Worm (Caenorhabditis elegans): Measurements from ENCODE around the gene K11D12.7.

K11D12.7 gene

DNA sequence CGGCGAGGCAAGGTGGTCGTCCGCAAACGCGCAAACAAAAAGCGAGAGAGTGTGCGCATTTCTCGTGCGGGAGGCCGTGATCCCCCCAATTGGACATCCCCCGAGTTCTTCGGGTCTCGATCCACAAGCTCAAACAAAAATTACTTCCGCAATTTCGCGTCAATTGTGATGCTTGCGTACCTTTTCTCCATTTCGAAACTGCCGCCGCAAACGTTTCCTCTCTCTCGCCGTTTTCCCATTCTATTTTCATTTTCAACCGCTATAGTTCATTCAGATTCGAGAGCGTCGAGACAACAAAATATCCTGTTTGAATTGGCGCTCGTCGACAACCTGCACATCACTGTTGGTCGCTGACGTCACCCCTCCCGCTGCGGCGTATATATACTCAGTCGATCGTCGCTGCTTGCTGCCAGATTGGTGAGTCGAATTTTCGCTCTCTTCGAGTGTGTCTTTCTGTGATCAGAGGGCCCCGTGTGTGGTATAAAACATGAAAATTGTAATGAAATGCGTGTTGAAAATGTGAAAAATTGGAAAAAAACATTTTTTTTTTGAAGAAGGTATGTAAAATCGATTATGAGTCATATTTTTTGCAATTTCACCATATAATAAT lies 13.2 kb upstream of the K11D12.7 start, which contains the start of the genes pqn-51 and K11D12.14 (continued):
- TF ChIP-seq snpc-1.2 (GFP tag; IDR thresholded peaks at IDR 0.05) (peak; percentile 70), dmd-8 (GFP tag; IDR thresholded peaks at IDR 0.05) (0 out of 2 replicates have a peak, but pooled peaks have one; percentile 64), egl-43 (GFP tag; IDR thresholded peaks at IDR 0.05) (peak; percentile 97), gei-8 (GFP tag; optimal IDR thresholded peaks at IDR 0.05) (peak; percentile 35), set-16 (GFP tag; IDR thresholded peaks at IDR 0.05) (peak; percentile 88), zfp-3 (GFP tag; conservative IDR thresholded peaks at IDR 0.05) (peak; percentile 75; the same call in 1 of the 2 replicates), Y5F2A.4 (GFP tag; optimal IDR thresholded peaks at IDR 0.05) (no peak), unc-62 (GFP tag; optimal IDR thresholded peaks at IDR 0.05 in 1 of 2) (peak in 1 of 2 experiments; percentile 100), unc-62 (tag; optimal IDR thresholded peaks at IDR 0.05) (no peak), mep-1 (tag; optimal IDR thresholded peaks at IDR 0.05) (peak; percentile 87), lin-1 (GFP tag; IDR thresholded peaks at IDR 0.05) (peak; percentile 61; the same call in 1 of the 2 replicates), zfp-2 (tag; optimal IDR thresholded peaks at IDR 0.05) (peak; percentile 73), T26A8.4 (GFP tag; IDR thresholded peaks at IDR 0.05) (peak; percentile 93), nhr-237 (tag; optimal IDR thresholded peaks at IDR 0.05) (no peak), rbr-2 (tag; optimal IDR thresholded peaks at IDR 0.05) (peak; percentile 97), pqm-1 (tag; optimal IDR thresholded peaks at IDR 0.05) (no peak), ceh-62 (tag; optimal IDR thresholded peaks at IDR 0.05) (no peak), daf-8 (GFP tag; IDR thresholded peaks at IDR 0.05) (no peak), nhr-102 (tag; optimal IDR thresholded peaks at IDR 0.05) (peak; percentile 93), spr-3 (GFP tag; optimal IDR thresholded peaks at IDR 0.05) (peak; percentile 61), nhr-28 (tag; optimal IDR thresholded peaks at IDR 0.05) (peak; percentile 83), nhr-6 (tag; optimal IDR thresholded peaks at IDR 0.05) (peak; percentile 81), nhr-76 (tag; optimal IDR thresholded peaks at IDR 0.05) (no peak), sdz-12 (GFP tag; optimal IDR thresholded peaks at IDR 0.05) (no peak), dve-1 (tag; optimal IDR thresholded peaks at IDR 0.05; ENCODE audit: insufficient read depth) (peak; percentile 95), vab-7 (GFP tag; IDR thresholded peaks at IDR 0.05) (peak; percentile 90), T20F7.1 (GFP tag; optimal IDR thresholded peaks at IDR 0.05) (peak; percentile 81), php-3 (GFP tag; IDR thresholded peaks at IDR 0.05) (peak; percentile 71; the same call in 1 of the 2 replicates), lin-38 (GFP tag; IDR thresholded peaks at IDR 0.05) (peak; percentile 93), F37D6.2 (tag; optimal IDR thresholded peaks at IDR 0.05) (peak; percentile 91), nhr-48 (tag; optimal IDR thresholded peaks at IDR 0.05) (peak; percentile 89), dmd-6 (GFP tag; IDR thresholded peaks at IDR 0.05) (peak; percentile 90), F26F4.8 (GFP tag; conservative IDR thresholded peaks at IDR 0.05) (no peak), ztf-7 (tag; optimal IDR thresholded peaks at IDR 0.05) (peak; percentile 55), nhr-10 (tag; optimal IDR thresholded peaks at IDR 0.05) (peak; percentile 54), snpc-4 (tag; optimal IDR thresholded peaks at IDR 0.05) (no peak), lsy-2 (tag; optimal IDR thresholded peaks at IDR 0.05) (peak; percentile 81 to 92), hlh-30 (tag; optimal IDR thresholded peaks at IDR 0.05; ENCODE audit: insufficient read depth) (peak; percentile 70), saeg-2 (GFP tag; IDR thresholded peaks at IDR 0.05) (peak; percentile 86), zag-1 (tag; optimal IDR thresholded peaks at IDR 0.05) (no peak), F44E2.7 (GFP tag; IDR thresholded peaks at IDR 0.05) (0 out of 2 replicates have a peak, but pooled peaks have one; percentile 51), pha-4 (GFP tag; IDR thresholded peaks at IDR 0.05) (peak; percentile 90), pha-4 (tag; optimal IDR thresholded peaks at IDR 0.05) (peak; percentile 1), zip-2 (tag; optimal IDR thresholded peaks at IDR 0.05) (peak; percentile 11), lin-39 (tag; optimal IDR thresholded peaks at IDR 0.05) (no peak), ceh-82 (tag; optimal IDR thresholded peaks at IDR 0.05) (no peak), aha-1 (tag) (peak; percentile 87), Y75B8A.6 (GFP tag; IDR thresholded peaks at IDR 0.05) (0 out of 2 replicates have a peak, but pooled peaks have one; percentile 11), Y48G9A.11 (GFP tag; IDR thresholded peaks at IDR 0.05) (peak; percentile 57; the same call in 1 of the 2 replicates), nhr-77 (tag; optimal IDR thresholded peaks at IDR 0.05) (peak; percentile 77), tag-97 (GFP tag; IDR thresholded peaks at IDR 0.05) (no peak), lin-29 (GFP tag; IDR thresholded peaks at IDR 0.05) (peak; percentile 87)
